Fruit fly (Drosophila melanogaster) whole organism, wandering third instar larva: ENCODE measurements around the gene CG15177.

ENCODE experiments used
- CG9705 ChIP-seq: fragments of 200-800 bp; sonication (Bioruptor generic); optimal IDR thresholded peaks from 2 replicates; lab custom pipeline; 2018; ENCODE audit warnings: missing biosample characterization, mild to moderate bottlenecking, missing genetic modification characterization
- Dif ChIP-seq: fragments of 200-275, 200-300 bp; sonication (Bioruptor generic); optimal IDR thresholded peaks from 2 replicates; lab custom pipeline; 2018; ENCODE audit warnings: missing biosample characterization, missing genetic modification characterization; ENCODE audit not compliant: partially characterized antibody
- Rel ChIP-seq, 2 experiments: fragments of 200-800 bp; sonication (Bioruptor generic) in 1 of 2; optimal IDR thresholded peaks; 2 replicates in 1 of 2; 3 replicates in 1 of 2; lab custom pipeline; 2016 to 2019; ENCODE audit warnings: mild to moderate bottlenecking in 2 of 2, missing biosample characterization in 2 of 2, missing genetic modification characterization in 2 of 2, moderate library complexity in 1 of 2
- brk ChIP-seq: fragments of 200-800 bp; sonication (Bioruptor generic); optimal IDR thresholded peaks from 2 replicates; lab custom pipeline; 2016; ENCODE audit warnings: missing biosample characterization, mild to moderate bottlenecking, missing genetic modification characterization
- ey ChIP-seq: fragments of 200-800 bp; sonication (Bioruptor generic); optimal IDR thresholded peaks from 2 replicates; lab custom pipeline; 2016; ENCODE audit warnings: missing biosample characterization, missing genetic modification characterization
- jim ChIP-seq: fragments of 175-275, 200-325 bp; sonication (Bioruptor generic); optimal IDR thresholded peaks from 2 replicates; lab custom pipeline; 2016; ENCODE audit warnings: missing biosample characterization, mild to moderate bottlenecking, missing genetic modification characterization
- lola ChIP-seq: fragments of >200 bp; optimal IDR thresholded peaks from 2 replicates; lab custom pipeline; 2017; ENCODE audit warnings: missing biosample characterization, missing genetic modification characterization

Gene CG15177

dm6 chr3R:6593068-6593567 lies 36.0 kb downstream of the CG15177 start, which contains the start of gene dpr11:
Gene dpr11 (minus strand): TSS chr3R:6593330.
- TF ChIP-seq CG9705 (GFP tag; lab: Kevin White, UChicago) = no peak

- TF ChIP-seq lola (GFP tag; lab: Kevin White, UChicago) (no peak), brk (GFP tag; lab: Kevin White, UChicago) (no peak), Dif (GFP tag; lab: Kevin White, UChicago) (no peak), Rel (GFP tag; optimal IDR thresholded peaks at IDR 0.05; lab: Kevin White, UChicago) (no peak), Rel (tag; optimal IDR thresholded peaks at IDR 0.05; lab: Kevin White, UChicago) (no peak), ey (GFP tag; lab: Kevin White, UChicago) (no peak), jim (GFP tag; lab: Kevin White, UChicago) (no peak)
Observed at dm6 chr3R:6580484-6580883, 48.6 kb downstream of the CG15177 start, which contains the start of gene CG2336. Gene CG2336 (plus strand): TSS chr3R:6580784.
